Fruit fly (Drosophila melanogaster): ENCODE measurements around the gene CG14691.

- TF ChIP-seq Pif1A (GFP tag; optimal IDR thresholded peaks at IDR 0.05): no peak
- no peak for TF ChIP-seq EcR (GFP tag; optimal IDR thresholded peaks at IDR 0.05)
Observed at dm6 chr3R:10776047-10776659, 20.7 kb upstream of the CG14691 start.
